Worm (Caenorhabditis elegans): ENCODE measurements around the gene T04A11.4.

The T04A11.4 gene

ce11 chrIV:12527217-12527616 lies 42.8 kb upstream of the T04A11.4 start, which contains the start of gene F53B2.8 (continued):
- TF ChIP-seq D1046.2 (GFP tag; IDR thresholded peaks at IDR 0.05) (no peak), daf-12 (tag; optimal IDR thresholded peaks at IDR 0.05) (no peak), ceh-28 (tag; optimal IDR thresholded peaks at IDR 0.05) (no peak), Y75B8A.6 (GFP tag; IDR thresholded peaks at IDR 0.05) (no peak), hlh-30 (tag; optimal IDR thresholded peaks at IDR 0.05; ENCODE audit: insufficient read depth) (peak; percentile 67), lin-38 (GFP tag; IDR thresholded peaks at IDR 0.05) (no peak), egl-27 (tag; optimal IDR thresholded peaks at IDR 0.05) (no peak), daf-8 (GFP tag; IDR thresholded peaks at IDR 0.05) (no peak), dmd-6 (GFP tag; IDR thresholded peaks at IDR 0.05) (peak; percentile 81), nhr-10 (tag; optimal IDR thresholded peaks at IDR 0.05) (no peak), lsy-2 (tag; optimal IDR thresholded peaks at IDR 0.05) (peak; percentile 17 to 37), jun-1 (tag; optimal IDR thresholded peaks at IDR 0.05) (no peak), zag-1 (tag; optimal IDR thresholded peaks at IDR 0.05) (no peak), T20F7.1 (GFP tag; optimal IDR thresholded peaks at IDR 0.05) (peak; percentile 50), vab-7 (GFP tag; IDR thresholded peaks at IDR 0.05) (no peak), nhr-28 (tag; optimal IDR thresholded peaks at IDR 0.05) (peak; percentile 99), R02D3.7 (tag; optimal IDR thresholded peaks at IDR 0.05) (no peak), nhr-41 (GFP tag; IDR thresholded peaks at IDR 0.05) (no peak), ztf-7 (tag; optimal IDR thresholded peaks at IDR 0.05) (peak; percentile 53), fos-1 (tag; optimal IDR thresholded peaks at IDR 0.05) (no peak), ceh-20 (GFP tag; IDR thresholded peaks at IDR 0.05) (no peak), tag-97 (GFP tag; IDR thresholded peaks at IDR 0.05) (no peak), dpl-1 (GFP tag; optimal IDR thresholded peaks at IDR 0.05) (peak; percentile 15), zfp-3 (GFP tag; conservative IDR thresholded peaks at IDR 0.05) (no peak), hmg-1.1 (GFP tag; IDR thresholded peaks at IDR 0.05) (no peak), nhr-111 (GFP tag; optimal IDR thresholded peaks at IDR 0.05) (no peak), ama-1 (optimal IDR thresholded peaks at IDR 0.05) (no peak), mep-1 (tag; optimal IDR thresholded peaks at IDR 0.05) (no peak), nhr-25 (tag; optimal IDR thresholded peaks at IDR 0.05; ENCODE audit: borderline replicate concordance, insufficient read depth) (no peak), unc-39 (tag; optimal IDR thresholded peaks at IDR 0.05) (no peak), madf-9 (GFP tag; conservative IDR thresholded peaks at IDR 0.05) (no peak), duxl-1 (tag; optimal IDR thresholded peaks at IDR 0.05; ENCODE audit: poor library complexity) (no peak), F26F4.8 (GFP tag; conservative IDR thresholded peaks at IDR 0.05) (no peak), nhr-77 (tag; optimal IDR thresholded peaks at IDR 0.05) (peak; percentile 56)

- no peak for TF ChIP-seq Y75B8A.6 (GFP tag; IDR thresholded peaks at IDR 0.05)
- peak in 1 of 2 experiments; percentile 58 for TF ChIP-seq unc-62 (GFP tag; optimal IDR thresholded peaks at IDR 0.05 in 1 of 2)
- TF ChIP-seq unc-62 (tag; optimal IDR thresholded peaks at IDR 0.05) = no peak
These were observed 41.0 kb upstream of the T04A11.4 start, which contains the start of gene eak-4 for ce11 chrIV:12525409-12525808. Gene eak-4, minus strand, starts transcription at chrIV:12525509.

- TF ChIP-seq ZK546.5 (tag; optimal IDR thresholded peaks at IDR 0.05) = no peak
- peak; percentile 75 for TF ChIP-seq aha-1 (tag)
These were observed 38.1 kb upstream of the T04A11.4 start, which contains the start of gene sru-13 for ce11 chrIV:12522521-12522920. Gene sru-13, minus strand, starts transcription at chrIV:12522621.

ce11 chrIV:12520150-12520549 lies 35.8 kb upstream of the T04A11.4 start, which contains the start of gene tsp-4:
Gene tsp-4, minus strand, starts transcription at chrIV:12520250.
- TF ChIP-seq unc-130 (GFP tag; optimal IDR thresholded peaks at IDR 0.05) (no peak), nhr-237 (tag; optimal IDR thresholded peaks at IDR 0.05) (no peak), unc-62 (GFP tag; optimal IDR thresholded peaks at IDR 0.05 in 1 of 2) (peak in 1 of 2 experiments; percentile 16), unc-62 (tag; optimal IDR thresholded peaks at IDR 0.05) (no peak)

All from whole organism, L4 larva.